Worm (Caenorhabditis elegans) whole organism, L4 larva: ENCODE measurements around the gene ldh-1.
A peak's percentile ranks its signal among the peaks of the same experiment; 100 is the strongest.

Experiments used
- D1046.2 ChIP-seq: fragments of 200-800 bp; sonication (Bioruptor generic); IDR thresholded peaks from 2 replicates; pipeline ENCODE4 v1.3.6; 2022; ENCODE audit warnings: missing genetic modification characterization, missing compliant biosample characterization
- F10B5.3 ChIP-seq: sonication (generic microtip); optimal IDR thresholded peaks from 2 replicates; lab custom pipeline; 2016; ENCODE audit warnings: mild to moderate bottlenecking, missing genetic modification characterization, missing compliant biosample characterization
- F26F4.8 ChIP-seq: fragments of 200-800 bp; sonication (Bioruptor generic); conservative IDR thresholded peaks from 2 replicates; pipeline ENCODE4 v1.3.6; 2022; ENCODE audit warnings: missing genetic modification characterization, missing compliant biosample characterization
- F37D6.2 ChIP-seq: sonication (generic microtip); optimal IDR thresholded peaks from 2 replicates; lab custom pipeline; 2016; ENCODE audit warnings: mild to moderate bottlenecking, missing genetic modification characterization, missing compliant biosample characterization
- F49E8.2 ChIP-seq: sonication (generic microtip); optimal IDR thresholded peaks from 2 replicates; lab custom pipeline; 2016; ENCODE audit warnings: missing compliant biosample characterization, mild to moderate bottlenecking, missing genetic modification characterization, borderline replicate concordance
- R02D3.7 ChIP-seq: fragments of 150-350 bp; sonication (generic microtip); optimal IDR thresholded peaks from 3 replicates; lab custom pipeline; 2014; ENCODE audit warnings: missing biosample characterization, missing genetic modification characterization
- T20F7.1 ChIP-seq: fragments of 200-800 bp; sonication (Bioruptor generic); optimal IDR thresholded peaks from 2 replicates; lab custom pipeline; 2018; ENCODE audit warnings: mild to moderate bottlenecking, missing genetic modification characterization, missing compliant biosample characterization
- Y75B8A.6 ChIP-seq: fragments of 200-800 bp; sonication (Bioruptor generic); IDR thresholded peaks from 2 replicates; pipeline ENCODE4 v1.3.6; 2022; ENCODE audit warnings: missing genetic modification reagents, missing genetic modification characterization, missing compliant biosample characterization
- ZK337.2 ChIP-seq: fragments of 200-800 bp; sonication (Bioruptor generic); IDR thresholded peaks from 2 replicates; pipeline ENCODE4 v1.3.6; 2022; ENCODE audit warnings: missing genetic modification reagents, missing genetic modification characterization, missing compliant biosample characterization
- aha-1 ChIP-seq: fragments of 150-350 bp; peaks from one replicate; lab custom pipeline; 2014; ENCODE audit warnings: missing biosample characterization, missing genetic modification characterization
- aly-2 ChIP-seq: sonication (generic microtip); optimal IDR thresholded peaks from 2 replicates; lab custom pipeline; 2018; ENCODE audit warnings: missing biosample characterization, missing genetic modification characterization
- ama-1 ChIP-seq: fragments of 150-350 bp; optimal IDR thresholded peaks from 2 replicates; lab custom pipeline; 2014; ENCODE audit warnings: inconsistent platforms, mixed read lengths
- ceh-28 ChIP-seq: fragments of 150-350 bp; optimal IDR thresholded peaks from 2 replicates; lab custom pipeline; 2014; ENCODE audit warnings: missing biosample characterization, missing genetic modification reagents, missing genetic modification characterization
- ceh-32 ChIP-seq: sonication (generic microtip); optimal IDR thresholded peaks from 2 replicates; lab custom pipeline; 2016; ENCODE audit warnings: mild to moderate bottlenecking, missing genetic modification characterization, missing compliant biosample characterization; ENCODE audit not compliant: poor library complexity
- ceh-44 ChIP-seq: fragments of 200-800 bp; sonication (Bioruptor generic); IDR thresholded peaks from 2 replicates; pipeline ENCODE4 v1.3.6; 2022; ENCODE audit warnings: missing genetic modification reagents, missing genetic modification characterization, missing compliant biosample characterization
- ctbp-1 ChIP-seq: fragments of 200-800 bp; sonication (Bioruptor generic); IDR thresholded peaks from 2 replicates; pipeline ENCODE4 v1.3.6; 2022; ENCODE audit warnings: missing genetic modification reagents, missing genetic modification characterization, missing compliant biosample characterization
- daf-16 ChIP-seq, 3 experiments: sonication (generic microtip); optimal IDR thresholded peaks; 2 replicates each; lab custom pipeline; 2016 to 2017; ENCODE audit warnings: missing genetic modification characterization in 3 of 3, missing genetic modification reagents in 3 of 3, mild to moderate bottlenecking in 2 of 3, missing compliant biosample characterization in 2 of 3, missing biosample characterization in 1 of 3, moderate library complexity in 1 of 3
- dmd-6 ChIP-seq: fragments of 200-800 bp; sonication (Bioruptor generic); IDR thresholded peaks from 2 replicates; pipeline ENCODE4 v1.3.6; 2022; ENCODE audit warnings: missing genetic modification reagents, missing genetic modification characterization, missing compliant biosample characterization
- dmd-8 ChIP-seq: fragments of 200-800 bp; sonication (Bioruptor generic); IDR thresholded peaks from 2 replicates; pipeline ENCODE4 v1.3.6; 2022; ENCODE audit warnings: missing genetic modification characterization, missing compliant biosample characterization
- dpl-1 ChIP-seq: fragments of 150-350 bp; optimal IDR thresholded peaks from 2 replicates; lab custom pipeline; 2014; ENCODE audit warnings: missing biosample characterization, missing genetic modification reagents, missing genetic modification characterization
- dve-1 ChIP-seq: sonication (generic microtip); optimal IDR thresholded peaks from 2 replicates; lab custom pipeline; 2017; ENCODE audit warnings: antibody characterized with exemption, mild to moderate bottlenecking, missing genetic modification characterization, missing compliant biosample characterization; ENCODE audit not compliant: insufficient read depth
- egl-27 ChIP-seq: sonication (generic microtip); optimal IDR thresholded peaks from 3 replicates; lab custom pipeline; 2017; ENCODE audit warnings: missing biosample characterization, missing genetic modification reagents, missing genetic modification characterization
- egl-43 ChIP-seq: fragments of 200-800 bp; sonication (Bioruptor generic); IDR thresholded peaks from 2 replicates; pipeline ENCODE4 v1.3.6; 2022; ENCODE audit warnings: missing genetic modification reagents, missing genetic modification characterization, missing compliant biosample characterization
- hif-1 ChIP-seq, 2 experiments: sonication (generic microtip); optimal IDR thresholded peaks; 2 replicates each; lab custom pipeline; 2016 to 2017; ENCODE audit warnings: missing compliant biosample characterization in 2 of 2, missing genetic modification characterization in 2 of 2, missing genetic modification reagents in 2 of 2, missing genotype in 2 of 2, mild to moderate bottlenecking in 1 of 2
- lin-29 ChIP-seq: fragments of 200-800 bp; sonication (Bioruptor generic); IDR thresholded peaks from 2 replicates; pipeline ENCODE4 v1.3.6; 2022; ENCODE audit warnings: missing genetic modification reagents, missing genetic modification characterization, missing compliant biosample characterization
- mdl-1 ChIP-seq, 2 experiments: fragments of 150-350 bp in 1 of 2; sonication (generic microtip) in 1 of 2; optimal IDR thresholded peaks; 2 replicates each; lab custom pipeline; 2014 to 2017; ENCODE audit warnings: missing biosample characterization in 2 of 2, missing genetic modification characterization in 2 of 2
- mep-1 ChIP-seq: fragments of 150-350 bp; sonication (generic microtip); optimal IDR thresholded peaks from 3 replicates; lab custom pipeline; 2014; ENCODE audit warnings: missing biosample characterization, missing genetic modification characterization
- mes-2 ChIP-seq: sonication (generic microtip); optimal IDR thresholded peaks from 2 replicates; lab custom pipeline; 2016; ENCODE audit warnings: missing genotype, mild to moderate bottlenecking, missing genetic modification characterization, missing compliant biosample characterization; ENCODE audit not compliant: poor library complexity, severe bottlenecking
- mxl-2 ChIP-seq: fragments of 200-800 bp; sonication (Bioruptor generic); conservative IDR thresholded peaks from 2 replicates; pipeline ENCODE4 v1.3.6; 2022; ENCODE audit warnings: missing genetic modification reagents, missing genetic modification characterization, missing compliant biosample characterization
- nhr-102 ChIP-seq: sonication (generic microtip); optimal IDR thresholded peaks from 2 replicates; lab custom pipeline; 2016; ENCODE audit warnings: mild to moderate bottlenecking, missing genetic modification characterization, moderate library complexity, missing compliant biosample characterization
- nhr-25 ChIP-seq: sonication (generic microtip); optimal IDR thresholded peaks from 2 replicates; lab custom pipeline; 2017; ENCODE audit warnings: missing genetic modification characterization, mild to moderate bottlenecking, missing compliant biosample characterization, antibody characterized with exemption, moderate library complexity, borderline replicate concordance; ENCODE audit not compliant: insufficient read depth
- nhr-42 ChIP-seq: fragments of 200-800 bp; sonication (Bioruptor generic); IDR thresholded peaks from 2 replicates; pipeline ENCODE4 v1.3.6; 2022; ENCODE audit warnings: missing genetic modification characterization, missing compliant biosample characterization
- nhr-77 ChIP-seq: fragments of 150-350 bp; optimal IDR thresholded peaks from 2 replicates; lab custom pipeline; 2014; ENCODE audit warnings: missing biosample characterization, missing genetic modification characterization
- pha-4 ChIP-seq, 2 experiments: fragments of 150-350 bp in 1 of 2; fragments of 200-800 bp in 1 of 2; sonication (Bioruptor generic) in 1 of 2; IDR thresholded peaks in 1 of 2; optimal IDR thresholded peaks in 1 of 2; 2 replicates each; pipeline versions ENCODE4 v1.3.6 to Lab custom; 2014 to 2022; ENCODE audit warnings: missing genetic modification characterization in 2 of 2, missing genetic modification reagents in 2 of 2, missing biosample characterization in 1 of 2, missing compliant biosample characterization in 1 of 2
- pqm-1 ChIP-seq: sonication (generic microtip); optimal IDR thresholded peaks from 2 replicates; lab custom pipeline; 2017; ENCODE audit warnings: missing biosample characterization, missing genetic modification characterization
- sdz-12 ChIP-seq: fragments of 200-800 bp; sonication (Bioruptor generic); optimal IDR thresholded peaks from 2 replicates; lab custom pipeline; 2018; ENCODE audit warnings: mild to moderate bottlenecking, missing genetic modification characterization, missing compliant biosample characterization
- set-16 ChIP-seq: fragments of 200-800 bp; sonication (Bioruptor generic); IDR thresholded peaks from 2 replicates; pipeline ENCODE4 v1.3.6; 2022; ENCODE audit warnings: missing genetic modification reagents, missing genetic modification characterization, missing compliant biosample characterization
- snpc-4 ChIP-seq: fragments of 150-350 bp; optimal IDR thresholded peaks from 2 replicates; lab custom pipeline; 2014; ENCODE audit warnings: missing biosample characterization, missing genetic modification characterization
- unc-130 ChIP-seq: sonication (generic microtip); optimal IDR thresholded peaks from 2 replicates; lab custom pipeline; 2016; ENCODE audit warnings: missing genetic modification reagents, missing genetic modification characterization, missing compliant biosample characterization
- unc-62 ChIP-seq, 3 experiments: fragments of 150-350 bp in 1 of 3; sonication (generic microtip); optimal IDR thresholded peaks in 2 of 3; peaks in 1 of 3; 1 replicate in 1 of 3; 2 replicates in 2 of 3; lab custom pipeline; 2014 to 2017; ENCODE audit warnings: missing biosample characterization in 3 of 3, missing genetic modification characterization in 3 of 3, missing genetic modification reagents in 3 of 3, missing genotype in 1 of 3
- zfp-3 ChIP-seq: fragments of 200-800 bp; sonication (Bioruptor generic); conservative IDR thresholded peaks from 2 replicates; pipeline ENCODE4 v1.3.6; 2022; ENCODE audit warnings: missing genetic modification reagents, missing genetic modification characterization, missing compliant biosample characterization

Gene ldh-1

ce11 chrII:11728545-11729105 is 4.6 kb downstream of the ldh-1 start, which contains the start of gene alh-8 (continued):
- no peak for TF ChIP-seq aly-2 (tag; lab: Kevin White, UChicago)
- TF ChIP-seq Y75B8A.6 (GFP tag; lab: Robert Waterston, UW) = 0 out of 2 replicates have a peak, but pooled peaks have one; percentile 48
- no peak for TF ChIP-seq nhr-42
- no peak for TF ChIP-seq dmd-8 (GFP tag; lab: Robert Waterston, UW)
- peak; percentile 19 for TF ChIP-seq nhr-102 (tag; lab: Kevin White, UChicago)
- TF ChIP-seq daf-16 (GFP tag; optimal IDR thresholded peaks at IDR 0.05; lab: Kevin White, UChicago) = peak in 1 of 2 experiments; percentile 82
- TF ChIP-seq daf-16 (tag; optimal IDR thresholded peaks at IDR 0.05; lab: Kevin White, UChicago) = peak; percentile 94
- no peak for TF ChIP-seq F26F4.8
- no peak for TF ChIP-seq F37D6.2 (tag; lab: Kevin White, UChicago)
- no peak for TF ChIP-seq lin-29
- no peak for TF ChIP-seq egl-27 (tag; lab: Kevin White, UChicago)
- no peak for TF ChIP-seq egl-43 (GFP tag; lab: Robert Waterston, UW)
- TF ChIP-seq T20F7.1 (GFP tag; lab: Kevin White, UChicago) = peak; percentile 70
- TF ChIP-seq ZK337.2 (GFP tag; lab: Robert Waterston, UW) = no peak

DNA sequence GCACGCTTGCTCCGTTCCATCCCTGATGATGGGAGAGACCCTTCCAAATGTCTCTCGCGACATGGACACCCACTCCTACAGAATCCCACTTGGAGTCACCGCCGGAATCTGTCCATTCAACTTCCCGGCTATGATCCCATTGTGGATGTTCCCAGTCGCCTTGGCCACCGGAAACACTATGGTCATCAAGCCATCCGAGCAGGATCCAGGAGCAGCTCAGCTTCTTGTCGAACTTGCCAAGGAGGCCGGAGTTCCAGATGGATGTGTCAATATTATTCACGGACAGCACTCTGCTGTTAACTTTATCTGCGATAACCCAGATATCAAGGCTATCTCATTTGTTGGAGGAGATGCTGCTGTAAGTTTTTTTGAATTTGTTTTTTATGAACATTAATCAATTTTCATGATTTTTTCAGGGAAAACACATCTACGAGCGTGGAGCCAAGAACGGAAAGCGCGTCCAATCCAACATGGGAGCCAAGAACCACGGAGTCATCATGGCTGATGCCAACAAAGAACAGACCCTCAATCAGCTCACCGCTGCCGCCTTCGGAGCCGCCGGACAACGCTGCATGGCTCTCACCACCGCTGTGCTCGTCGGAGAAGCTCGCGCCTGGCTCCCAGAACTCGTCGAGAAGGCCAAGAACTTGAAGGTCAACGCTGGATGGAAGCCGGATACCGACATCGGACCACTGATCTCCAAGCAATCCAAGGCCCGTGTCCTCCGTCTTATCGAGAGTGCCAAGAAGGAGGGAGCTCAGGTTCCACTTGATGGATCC is 5.9 kb downstream of the ldh-1 start:
- TF ChIP-seq dpl-1 (GFP tag; lab: Kevin White, UChicago) (no peak), nhr-77 (no peak), set-16 (peak; percentile 94), D1046.2 (GFP tag; lab: Robert Waterston, UW) (0 out of 2 replicates have a peak, but pooled peaks have one; percentile 33), F10B5.3 (tag; lab: Kevin White, UChicago) (no peak), nhr-42 (no peak), F49E8.2 (no peak), mdl-1 (tag; optimal IDR thresholded peaks at IDR 0.05; lab: Kevin White, UChicago) (no peak), hif-1 (tag; optimal IDR thresholded peaks at IDR 0.05; lab: Kevin White, UChicago) (no peak), ctbp-1 (no peak), unc-62 (GFP tag; optimal IDR thresholded peaks at IDR 0.05 in 1 of 2; lab: Kevin White, UChicago) (peak in 1 of 2 experiments; percentile 69), unc-62 (tag; optimal IDR thresholded peaks at IDR 0.05; lab: Kevin White, UChicago) (no peak), aha-1 (peak; percentile 96)

DNA sequence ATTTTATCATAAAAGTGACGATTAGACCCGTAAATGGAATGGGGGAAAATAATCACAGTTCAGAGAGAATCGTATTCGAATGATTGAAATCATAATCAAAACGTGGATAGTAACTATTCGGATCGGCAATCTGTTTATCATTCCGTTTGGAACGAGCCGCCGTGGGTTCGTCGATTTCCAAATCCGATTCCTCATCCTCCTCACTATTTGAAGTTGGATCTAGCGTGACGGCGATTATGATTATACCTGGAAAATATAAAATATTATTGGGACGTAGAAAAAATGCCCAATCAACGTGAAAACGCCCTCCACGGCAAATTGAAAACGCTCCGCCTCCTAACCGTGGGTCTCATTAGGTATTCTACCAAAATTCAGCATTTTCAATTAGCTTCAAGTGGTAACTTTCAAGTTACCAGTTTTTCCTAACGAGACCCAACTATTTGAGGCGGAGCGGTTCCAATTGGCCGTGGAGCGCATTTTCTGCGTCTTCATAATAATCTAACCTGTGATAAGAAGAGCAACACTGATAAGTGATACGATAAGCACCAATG is 7.2 kb downstream of the ldh-1 start:
- TF ChIP-seq ceh-28 (tag; lab: Kevin White, UChicago) = no peak
- no peak for TF ChIP-seq lin-29
- peak; percentile 2 for TF ChIP-seq T20F7.1 (GFP tag; lab: Kevin White, UChicago)
- no peak for TF ChIP-seq mep-1 (tag; lab: Kevin White, UChicago)
- no peak for TF ChIP-seq egl-27 (tag; lab: Kevin White, UChicago)
- no peak for TF ChIP-seq nhr-25 (tag; lab: Kevin White, UChicago)
- TF ChIP-seq mxl-2 (GFP tag; lab: Robert Waterston, UW) = 0 out of 2 replicates have a peak, but pooled peaks have one; percentile 32
- TF ChIP-seq R02D3.7 = no peak
- TF ChIP-seq ceh-32 (tag; lab: Kevin White, UChicago) = no peak
- TF ChIP-seq dve-1 (tag; lab: Kevin White, UChicago) = peak; percentile 16
- peak; percentile 67 for TF ChIP-seq nhr-102 (tag; lab: Kevin White, UChicago)
- TF ChIP-seq D1046.2 (GFP tag; lab: Robert Waterston, UW) = 0 out of 2 replicates have a peak, but pooled peaks have one; percentile 17
- no peak for TF ChIP-seq snpc-4 (tag; lab: Kevin White, UChicago)
- no peak for TF ChIP-seq ceh-44 (GFP tag; lab: Robert Waterston, UW)
- TF ChIP-seq nhr-42 = 0 out of 2 replicates have a peak, but pooled peaks have one; percentile 51
- TF ChIP-seq daf-16 (GFP tag; optimal IDR thresholded peaks at IDR 0.05; lab: Kevin White, UChicago) = no peak
- TF ChIP-seq daf-16 (tag; optimal IDR thresholded peaks at IDR 0.05; lab: Kevin White, UChicago) = peak; percentile 35
- peak; percentile 35 for TF ChIP-seq dmd-6
- TF ChIP-seq unc-130 (GFP tag; lab: Kevin White, UChicago) = no peak
- TF ChIP-seq aha-1 = peak; percentile 81
- TF ChIP-seq mes-2 (tag; lab: Kevin White, UChicago) = peak; percentile 11
- peak; percentile 51 for TF ChIP-seq ama-1 (lab: Kevin White, UChicago)
- no peak for TF ChIP-seq pqm-1
- no peak for TF ChIP-seq sdz-12 (GFP tag; lab: Kevin White, UChicago)
- 0 out of 2 replicates have a peak, but pooled peaks have one; percentile 29 for TF ChIP-seq pha-4 (GFP tag; IDR thresholded peaks at IDR 0.05; lab: Robert Waterston, UW)
- TF ChIP-seq pha-4 (tag; optimal IDR thresholded peaks at IDR 0.05; lab: Kevin White, UChicago) = no peak
- peak; percentile 78; the same call in 1 of the 2 replicates for TF ChIP-seq zfp-3 (GFP tag; lab: Robert Waterston, UW)
